Fruit fly (Drosophila melanogaster) whole organism, wandering third instar larva: ENCODE data around the gene CG15172.

Source experiments
- Abd-B ChIP-seq: fragments of >200 bp; optimal IDR thresholded peaks from 2 replicates; lab custom pipeline; 2017; ENCODE audit warnings: missing biosample characterization, missing genetic modification characterization
- CG9705 ChIP-seq: fragments of 200-800 bp; sonication (Bioruptor generic); optimal IDR thresholded peaks from 2 replicates; lab custom pipeline; 2018; ENCODE audit warnings: missing biosample characterization, mild to moderate bottlenecking, missing genetic modification characterization
- CrebA ChIP-seq: fragments of 200-800 bp; sonication (Bioruptor generic); optimal IDR thresholded peaks from 2 replicates; lab custom pipeline; 2016; ENCODE audit warnings: missing biosample characterization, mild to moderate bottlenecking, missing genetic modification characterization, borderline replicate concordance
- Dif ChIP-seq: fragments of 200-275, 200-300 bp; sonication (Bioruptor generic); optimal IDR thresholded peaks from 2 replicates; lab custom pipeline; 2018; ENCODE audit warnings: missing biosample characterization, missing genetic modification characterization; ENCODE audit not compliant: partially characterized antibody
- HLH106 ChIP-seq: fragments of 200-800 bp; optimal IDR thresholded peaks from 3 replicates; lab custom pipeline; 2019; ENCODE audit warnings: missing biosample characterization, mild to moderate bottlenecking, missing genetic modification characterization, moderate library complexity
- Hnf4 ChIP-seq: fragments of 200-800 bp; sonication (Bioruptor generic); optimal IDR thresholded peaks from 2 replicates; lab custom pipeline; 2016; ENCODE audit warnings: missing biosample characterization, mild to moderate bottlenecking, missing genetic modification characterization
- Hr78 ChIP-seq: fragments of >200 bp; optimal IDR thresholded peaks from 2 replicates; lab custom pipeline; 2017; ENCODE audit warnings: missing biosample characterization, missing genetic modification characterization
- Hr83 ChIP-seq: fragments of 200-300 bp; sonication (Bioruptor generic); optimal IDR thresholded peaks from 2 replicates; lab custom pipeline; 2016; ENCODE audit warnings: missing biosample characterization, mild to moderate bottlenecking, missing genetic modification characterization, moderate library complexity; ENCODE audit not compliant: poor library complexity, severe bottlenecking
- Jra ChIP-seq: sonication (Bioruptor generic); optimal IDR thresholded peaks from 2 replicates; lab custom pipeline; 2016; ENCODE audit warnings: missing biosample characterization, missing genetic modification characterization
- Myc ChIP-seq: fragments of >200 bp; optimal IDR thresholded peaks from 2 replicates; lab custom pipeline; 2017
- N ChIP-seq: fragments of >200 bp; optimal IDR thresholded peaks from 2 replicates; lab custom pipeline; 2018; ENCODE audit warnings: missing biosample characterization, missing external identifiers, missing genetic modification characterization
- OdsH ChIP-seq: fragments of 200-800 bp; sonication (Bioruptor generic); optimal IDR thresholded peaks from 2 replicates; lab custom pipeline; 2016; ENCODE audit warnings: missing biosample characterization, mild to moderate bottlenecking, missing genetic modification characterization
- Rel ChIP-seq, 2 experiments: fragments of 200-800 bp; sonication (Bioruptor generic) in 1 of 2; optimal IDR thresholded peaks; 2 replicates in 1 of 2; 3 replicates in 1 of 2; lab custom pipeline; 2016 to 2019; ENCODE audit warnings: mild to moderate bottlenecking in 2 of 2, missing biosample characterization in 2 of 2, missing genetic modification characterization in 2 of 2, moderate library complexity in 1 of 2
- Sp1 ChIP-seq: fragments of 200-800 bp; sonication (Bioruptor generic); optimal IDR thresholded peaks from 3 replicates; lab custom pipeline; 2019; ENCODE audit warnings: missing biosample characterization, mild to moderate bottlenecking, missing genetic modification characterization, moderate library complexity
- Vsx2 ChIP-seq: fragments of 200-300, 225-300 bp; sonication (Bioruptor generic); optimal IDR thresholded peaks from 2 replicates; lab custom pipeline; 2018; ENCODE audit warnings: missing biosample characterization, missing genetic modification characterization; ENCODE audit not compliant: partially characterized antibody
- br ChIP-seq: fragments of 200-800 bp; sonication (Bioruptor generic); optimal IDR thresholded peaks from 2 replicates; lab custom pipeline; 2016; ENCODE audit warnings: missing biosample characterization, missing genetic modification characterization
- dl ChIP-seq, 2 experiments: fragments of 175-275, 200-275 bp in 1 of 2; fragments of 200-275 bp in 1 of 2; sonication (Bioruptor generic); optimal IDR thresholded peaks; lab custom pipeline; 2018; ENCODE audit warnings: mild to moderate bottlenecking in 2 of 2, missing biosample characterization in 2 of 2, missing genetic modification characterization in 2 of 2, moderate library complexity in 2 of 2; ENCODE audit not compliant: partially characterized antibody in 2 of 2, insufficient read depth in 1 of 2
- dmrt93B ChIP-seq: fragments of 200-800 bp; sonication (Bioruptor generic); optimal IDR thresholded peaks from 2 replicates; lab custom pipeline; 2018; ENCODE audit warnings: missing biosample characterization, mild to moderate bottlenecking, missing genetic modification characterization
- dsf ChIP-seq: sonication (Bioruptor generic); optimal IDR thresholded peaks from 2 replicates; lab custom pipeline; 2016; ENCODE audit warnings: missing biosample characterization, missing genetic modification characterization, borderline replicate concordance
- ey ChIP-seq: fragments of 200-800 bp; sonication (Bioruptor generic); optimal IDR thresholded peaks from 2 replicates; lab custom pipeline; 2016; ENCODE audit warnings: missing biosample characterization, missing genetic modification characterization
- foxo ChIP-seq, 2 experiments: fragments of 200-800 bp; sonication (Bioruptor generic); optimal IDR thresholded peaks; 2 replicates in 1 of 2; 3 replicates in 1 of 2; lab custom pipeline; 2016 to 2017; ENCODE audit warnings: missing biosample characterization in 2 of 2, missing genetic modification characterization in 2 of 2
- fru ChIP-seq: fragments of 200-800 bp; sonication (Bioruptor generic); optimal IDR thresholded peaks from 3 replicates; lab custom pipeline; 2016; ENCODE audit warnings: missing biosample characterization, mild to moderate bottlenecking, missing genetic modification characterization
- h ChIP-seq: fragments of 200-800 bp; sonication (Bioruptor generic); optimal IDR thresholded peaks from 3 replicates; lab custom pipeline; 2016; ENCODE audit warnings: missing biosample characterization, mild to moderate bottlenecking, missing genetic modification characterization
- jim ChIP-seq: fragments of 175-275, 200-325 bp; sonication (Bioruptor generic); optimal IDR thresholded peaks from 2 replicates; lab custom pipeline; 2016; ENCODE audit warnings: missing biosample characterization, mild to moderate bottlenecking, missing genetic modification characterization
- lola ChIP-seq: fragments of >200 bp; optimal IDR thresholded peaks from 2 replicates; lab custom pipeline; 2017; ENCODE audit warnings: missing biosample characterization, missing genetic modification characterization
- pan ChIP-seq: fragments of >200 bp; optimal IDR thresholded peaks from 2 replicates; lab custom pipeline; 2017
- psq ChIP-seq: fragments of 200-800 bp; sonication (Bioruptor generic); optimal IDR thresholded peaks from 3 replicates; lab custom pipeline; 2017; ENCODE audit warnings: missing biosample characterization, mild to moderate bottlenecking, missing genetic modification characterization, moderate library complexity
- rgr ChIP-seq: fragments of 200-800 bp; sonication (Bioruptor generic); optimal IDR thresholded peaks from 3 replicates; lab custom pipeline; 2016; ENCODE audit warnings: missing biosample characterization, mild to moderate bottlenecking, missing genetic modification characterization
- sage ChIP-seq: fragments of 200-800 bp; sonication (Bioruptor generic); optimal IDR thresholded peaks from 2 replicates; lab custom pipeline; 2016; ENCODE audit warnings: missing biosample characterization, mild to moderate bottlenecking, missing genetic modification characterization
- sv ChIP-seq: fragments of 200-800 bp; sonication (Bioruptor generic); optimal IDR thresholded peaks from 3 replicates; lab custom pipeline; 2016; ENCODE audit warnings: missing biosample characterization, missing genetic modification characterization
- tai ChIP-seq: sonication (Bioruptor generic); optimal IDR thresholded peaks from 2 replicates; lab custom pipeline; 2016; ENCODE audit warnings: missing biosample characterization, missing genetic modification characterization
- usp ChIP-seq: fragments of >200 bp; optimal IDR thresholded peaks from 2 replicates; lab custom pipeline; 2017; ENCODE audit warnings: missing biosample characterization, missing genetic modification characterization
- woc ChIP-seq: sonication (Bioruptor generic); optimal IDR thresholded peaks from 2 replicates; lab custom pipeline; 2016; ENCODE audit warnings: missing biosample characterization, mild to moderate bottlenecking, missing genetic modification characterization

The CG15172 gene

dm6 chr2L:19021278-19022220 lies 668 bp upstream of the CG15172 start (continued):
- TF ChIP-seq CG9705 (GFP tag; lab: Kevin White, UChicago) (peak; percentile 66), br (GFP tag; lab: Kevin White, UChicago) (peak; percentile 73), tai (GFP tag; lab: Kevin White, UChicago) (no peak), jim (GFP tag; lab: Kevin White, UChicago) (no peak), dsf (GFP tag; lab: Kevin White, UChicago) (no peak), woc (GFP tag; lab: Kevin White, UChicago) (peak; percentile 64), Hr78 (GFP tag; lab: Kevin White, UChicago) (no peak)

DNA sequence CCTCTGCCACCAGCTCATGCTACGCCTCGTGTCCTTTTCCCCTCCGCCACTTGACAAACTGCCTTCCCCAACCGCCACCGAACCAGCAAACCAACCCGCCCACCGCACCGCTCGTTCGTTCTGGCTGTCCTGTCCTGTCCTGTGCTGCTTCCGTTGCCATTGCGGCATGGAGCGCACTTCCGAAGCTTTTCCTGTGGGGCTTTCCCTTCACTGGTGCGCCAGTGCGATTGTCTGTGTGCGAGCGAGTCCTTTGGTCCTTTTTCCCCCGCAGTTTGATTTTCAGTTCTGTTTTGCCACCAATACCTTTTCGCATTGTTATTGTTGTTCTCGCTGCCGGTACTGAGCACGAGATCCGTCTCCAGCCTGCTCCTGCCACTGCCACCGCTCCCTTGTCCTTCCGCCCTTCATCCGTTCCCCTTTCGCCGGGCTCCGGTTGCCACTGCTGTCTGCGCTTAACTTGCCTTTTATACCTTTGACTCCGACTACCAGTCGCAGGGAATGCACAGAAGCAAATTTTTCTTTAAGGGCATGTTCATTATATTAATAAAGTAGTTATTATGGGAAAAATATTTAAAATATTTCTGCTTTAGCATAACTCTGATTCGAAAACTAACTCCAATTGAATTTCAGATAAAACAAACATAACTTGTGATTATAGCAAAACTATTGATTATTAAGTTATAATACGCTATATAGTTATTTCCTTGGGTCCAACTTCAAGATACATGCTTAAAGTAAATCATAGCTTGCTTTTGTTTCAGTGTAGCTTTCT lies 1.9 kb downstream of the CG15172 start:
- TF ChIP-seq Hr78 (GFP tag; lab: Kevin White, UChicago) (no peak), HLH106 (tag; lab: Kevin White, UChicago) (peak; percentile 76), Jra (GFP tag; lab: Kevin White, UChicago) (no peak), Hr83 (GFP tag; lab: Kevin White, UChicago) (no peak), Rel (GFP tag; optimal IDR thresholded peaks at IDR 0.05; lab: Kevin White, UChicago) (no peak), Rel (tag; optimal IDR thresholded peaks at IDR 0.05; lab: Kevin White, UChicago) (peak; percentile 5), dmrt93B (GFP tag; lab: Kevin White, UChicago) (peak; percentile 49), rgr (GFP tag; lab: Kevin White, UChicago) (peak; percentile 52), psq (peak; percentile 56), fru (GFP tag; lab: Kevin White, UChicago) (peak; percentile 61), Hnf4 (GFP tag; lab: Kevin White, UChicago) (no peak), br (GFP tag; lab: Kevin White, UChicago) (peak; percentile 24), h (GFP tag; lab: Kevin White, UChicago) (peak; percentile 60), foxo (GFP tag; optimal IDR thresholded peaks at IDR 0.05; lab: Kevin White, UChicago) (peak in 1 of 2 experiments; percentile 69), usp (no peak), sv (GFP tag; lab: Kevin White, UChicago) (peak; percentile 9), dl (GFP tag; optimal IDR thresholded peaks at IDR 0.05; lab: Kevin White, UChicago; ENCODE audit: insufficient read depth in 1 of 2, partially characterized antibody in 2 of 2) (no peak), lola (GFP tag; lab: Kevin White, UChicago) (no peak), tai (GFP tag; lab: Kevin White, UChicago) (no peak), ey (GFP tag; lab: Kevin White, UChicago) (peak; percentile 51), Sp1 (GFP tag; lab: Kevin White, UChicago) (peak; percentile 78), dsf (GFP tag; lab: Kevin White, UChicago) (no peak), sage (GFP tag; lab: Kevin White, UChicago) (no peak), CG9705 (GFP tag; lab: Kevin White, UChicago) (peak; percentile 51), Dif (GFP tag; lab: Kevin White, UChicago) (no peak), OdsH (GFP tag; lab: Kevin White, UChicago) (peak; percentile 41), CrebA (GFP tag; lab: Kevin White, UChicago) (no peak), pan (lab: Kevin White, UChicago) (no peak), N (GFP tag; lab: Kevin White, UChicago) (no peak), Abd-B (GFP tag; lab: Kevin White, UChicago) (no peak), Vsx2 (GFP tag; lab: Kevin White, UChicago) (no peak)

DNA sequence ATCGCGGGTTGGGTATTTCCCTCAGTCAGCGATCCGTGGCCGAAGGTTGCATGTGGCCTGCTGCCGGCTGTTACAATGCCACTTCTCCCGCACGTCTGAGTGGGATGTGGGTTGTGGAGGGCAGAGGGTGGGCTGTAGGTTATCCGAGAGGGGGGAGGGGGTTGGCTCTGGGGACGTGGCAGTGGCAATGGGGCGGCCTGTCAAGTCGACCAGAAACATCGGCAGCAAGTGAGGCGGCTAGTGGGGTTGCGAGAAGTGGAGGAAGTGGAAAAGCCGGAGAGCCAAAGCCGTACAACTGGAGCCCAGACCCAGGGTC lies 2.5 kb downstream of the CG15172 start:
- no peak for TF ChIP-seq Myc (lab: Kevin White, UChicago)
- no peak for TF ChIP-seq usp
- no peak for TF ChIP-seq CG9705 (GFP tag; lab: Kevin White, UChicago)
- TF ChIP-seq HLH106 (tag; lab: Kevin White, UChicago), result no peak
